Worm (Caenorhabditis elegans) whole organism, late embryonic: ENCODE measurements around the gene str-169.

Experiments used
- C38D4.7 ChIP-seq: fragments of 200-800 bp; sonication (Bioruptor generic); optimal IDR thresholded peaks from 2 replicates; lab custom pipeline; 2018; ENCODE audit warnings: mild to moderate bottlenecking, missing genetic modification characterization, moderate library complexity, missing compliant biosample characterization
- F13H6.1 ChIP-seq: sonication (generic microtip); optimal IDR thresholded peaks from 2 replicates; lab custom pipeline; 2016; ENCODE audit warnings: missing genetic modification characterization, missing compliant biosample characterization
- K02D7.2 ChIP-seq: sonication (generic microtip); optimal IDR thresholded peaks from 2 replicates; lab custom pipeline; 2017; ENCODE audit warnings: mild to moderate bottlenecking, missing genetic modification characterization, missing compliant biosample characterization
- K09A11.1 ChIP-seq: sonication (generic microtip); optimal IDR thresholded peaks from 2 replicates; lab custom pipeline; 2017; ENCODE audit warnings: antibody characterized with exemption, mild to moderate bottlenecking, missing genetic modification characterization, missing compliant biosample characterization; ENCODE audit not compliant: insufficient read depth
- Y22D7AL.16 ChIP-seq: sonication (generic microtip); optimal IDR thresholded peaks from 2 replicates; lab custom pipeline; 2016; ENCODE audit warnings: missing genetic modification characterization, missing compliant biosample characterization
- ahr-1 ChIP-seq: sonication (generic microtip); optimal IDR thresholded peaks from 2 replicates; lab custom pipeline; 2016; ENCODE audit warnings: missing genetic modification characterization, missing compliant biosample characterization
- ama-1 ChIP-seq: fragments of 150-350 bp; optimal IDR thresholded peaks from 2 replicates; lab custom pipeline; 2014
- ceh-19 ChIP-seq: fragments of 200-800 bp; sonication (Bioruptor generic); optimal IDR thresholded peaks from 2 replicates; lab custom pipeline; 2018; ENCODE audit warnings: mild to moderate bottlenecking, missing genetic modification characterization, missing compliant biosample characterization
- ceh-2 ChIP-seq: sonication (generic microtip); optimal IDR thresholded peaks from 2 replicates; lab custom pipeline; 2016; ENCODE audit warnings: missing genotype, missing genetic modification characterization, missing compliant biosample characterization
- ceh-22 ChIP-seq: sonication (generic microtip); optimal IDR thresholded peaks from 2 replicates; lab custom pipeline; 2017; ENCODE audit warnings: missing biosample characterization, missing genetic modification characterization
- ceh-31 ChIP-seq: sonication (generic microtip); optimal IDR thresholded peaks from 2 replicates; lab custom pipeline; 2016; ENCODE audit warnings: missing genetic modification characterization, missing compliant biosample characterization
- ceh-6 ChIP-seq: fragments of 200-800 bp; sonication (Bioruptor generic); optimal IDR thresholded peaks from 2 replicates; lab custom pipeline; 2018; ENCODE audit warnings: mild to moderate bottlenecking, missing genetic modification characterization, missing compliant biosample characterization
- ceh-9 ChIP-seq: sonication (generic microtip); optimal IDR thresholded peaks from 2 replicates; lab custom pipeline; 2016; ENCODE audit warnings: mild to moderate bottlenecking, missing genetic modification characterization, inconsistent platforms, missing compliant biosample characterization
- dve-1 ChIP-seq: sonication (generic microtip); optimal IDR thresholded peaks from 2 replicates; lab custom pipeline; 2017; ENCODE audit warnings: antibody characterized with exemption, mild to moderate bottlenecking, missing genetic modification characterization, missing compliant biosample characterization
- elt-2 ChIP-seq: sonication (generic microtip); optimal IDR thresholded peaks from 2 replicates; lab custom pipeline; 2016; ENCODE audit warnings: missing genetic modification reagents, missing genetic modification characterization, missing compliant biosample characterization
- ets-4 ChIP-seq: sonication (generic microtip); optimal IDR thresholded peaks from 2 replicates; lab custom pipeline; 2016; ENCODE audit warnings: missing genetic modification characterization, missing compliant biosample characterization
- fax-1 ChIP-seq: sonication (generic microtip); optimal IDR thresholded peaks from 2 replicates; lab custom pipeline; 2016; ENCODE audit warnings: missing genotype, missing genetic modification characterization, missing compliant biosample characterization
- fkh-10 ChIP-seq: fragments of 150-350 bp; optimal IDR thresholded peaks from 2 replicates; lab custom pipeline; 2014; ENCODE audit warnings: missing biosample characterization, missing genetic modification reagents, missing genetic modification characterization
- fkh-6 ChIP-seq: sonication (generic microtip); optimal IDR thresholded peaks from 2 replicates; lab custom pipeline; 2016; ENCODE audit warnings: missing genetic modification characterization, missing compliant biosample characterization
- lim-6 ChIP-seq: sonication (generic microtip); optimal IDR thresholded peaks from 2 replicates; lab custom pipeline; 2016; ENCODE audit warnings: missing genetic modification characterization, missing compliant biosample characterization
- mec-3 ChIP-seq: sonication (generic microtip); optimal IDR thresholded peaks from 2 replicates; lab custom pipeline; 2016; ENCODE audit warnings: borderline replicate concordance, missing genetic modification characterization, missing compliant biosample characterization
- nfya-1 ChIP-seq: sonication (generic microtip); optimal IDR thresholded peaks from 2 replicates; lab custom pipeline; 2017; ENCODE audit warnings: missing genetic modification characterization, mild to moderate bottlenecking, missing compliant biosample characterization, antibody characterized with exemption, moderate library complexity
- odd-2 ChIP-seq: sonication (generic microtip); optimal IDR thresholded peaks from 2 replicates; lab custom pipeline; 2017; ENCODE audit warnings: antibody characterized with exemption, mild to moderate bottlenecking, missing genetic modification characterization, missing compliant biosample characterization
- pax-1 ChIP-seq: fragments of 150-350 bp; optimal IDR thresholded peaks from 2 replicates; lab custom pipeline; 2014; ENCODE audit warnings: missing biosample characterization, missing genetic modification characterization
- pha-2 ChIP-seq: sonication (generic microtip); optimal IDR thresholded peaks from 2 replicates; lab custom pipeline; 2017; ENCODE audit warnings: mild to moderate bottlenecking, missing genetic modification characterization, missing compliant biosample characterization
- pha-4 ChIP-seq: fragments of 150-350 bp; optimal IDR thresholded peaks from 2 replicates; lab custom pipeline; 2018; ENCODE audit warnings: missing biosample characterization, missing genetic modification reagents, missing genetic modification characterization
- pqm-1 ChIP-seq: sonication (generic microtip); optimal IDR thresholded peaks from 2 replicates; lab custom pipeline; 2016; ENCODE audit warnings: missing genetic modification characterization, missing compliant biosample characterization
- pros-1 ChIP-seq: fragments of 150-350 bp; optimal IDR thresholded peaks from 2 replicates; lab custom pipeline; 2014; ENCODE audit warnings: missing biosample characterization, missing genetic modification reagents, missing genetic modification characterization
- ref-2 ChIP-seq: sonication (generic microtip); optimal IDR thresholded peaks from 2 replicates; lab custom pipeline; 2016; ENCODE audit warnings: missing genetic modification characterization, missing compliant biosample characterization
- rnt-1 ChIP-seq: sonication (generic microtip); optimal IDR thresholded peaks from 2 replicates; lab custom pipeline; 2016; ENCODE audit warnings: missing genetic modification characterization, missing compliant biosample characterization
- sdc-2 ChIP-seq: sonication (generic microtip); optimal IDR thresholded peaks from 2 replicates; lab custom pipeline; 2016; ENCODE audit warnings: missing genotype, missing genetic modification characterization, missing compliant biosample characterization
- sox-2 ChIP-seq: fragments of 200-800 bp; sonication (Bioruptor generic); IDR thresholded peaks from 2 replicates; pipeline ENCODE4 v1.3.6; 2022; ENCODE audit warnings: missing genetic modification reagents, missing genetic modification characterization, missing compliant biosample characterization
- sox-4 ChIP-seq: sonication (generic microtip); optimal IDR thresholded peaks from 2 replicates; lab custom pipeline; 2017; ENCODE audit warnings: mild to moderate bottlenecking, missing genetic modification characterization, inconsistent platforms, missing compliant biosample characterization
- tbx-7 ChIP-seq: sonication (generic microtip); optimal IDR thresholded peaks from 2 replicates; lab custom pipeline; 2016; ENCODE audit warnings: missing genotype, missing genetic modification characterization, missing compliant biosample characterization
- unc-3 ChIP-seq, 2 experiments: fragments of 200-800 bp in 1 of 2; sonication (Bioruptor generic) in 1 of 2; sonication (generic microtip) in 1 of 2; conservative IDR thresholded peaks in 1 of 2; optimal IDR thresholded peaks in 1 of 2; 2 replicates each; pipeline versions ENCODE4 v1.3.6 to Lab custom; 2016 to 2022; ENCODE audit warnings: missing compliant biosample characterization in 2 of 2, missing genetic modification characterization in 2 of 2, missing genetic modification reagents in 1 of 2
- unc-42 ChIP-seq: sonication (generic microtip); optimal IDR thresholded peaks from 2 replicates; lab custom pipeline; 2016; ENCODE audit warnings: missing genotype, missing genetic modification characterization, missing compliant biosample characterization
- zip-5 ChIP-seq: sonication (generic microtip); optimal IDR thresholded peaks from 2 replicates; lab custom pipeline; 2016; ENCODE audit warnings: missing genetic modification characterization, missing compliant biosample characterization
- ztf-16 ChIP-seq: sonication (generic microtip); optimal IDR thresholded peaks from 2 replicates; lab custom pipeline; 2017; ENCODE audit warnings: missing genetic modification characterization, missing compliant biosample characterization

Gene str-169

DNA sequence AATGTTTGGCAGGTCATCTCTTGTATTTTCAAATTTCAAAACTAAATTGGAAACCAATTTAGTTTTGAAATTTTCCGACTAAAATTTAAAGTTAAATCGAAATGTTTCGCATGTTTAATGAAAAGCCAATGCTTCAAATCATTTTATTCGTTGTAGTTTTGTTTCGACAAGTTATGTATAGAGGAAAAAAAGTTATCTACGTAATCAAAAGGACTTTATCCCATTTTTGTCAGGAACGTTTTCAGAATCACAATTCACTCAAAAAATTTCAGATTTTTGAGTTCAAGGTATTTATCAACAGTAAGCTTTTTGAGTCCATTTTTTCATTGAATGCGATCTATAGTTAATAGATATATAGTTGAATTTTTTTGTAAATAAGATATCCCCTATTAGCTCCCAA, 7.2 kb upstream of the str-169 start, which contains the start of gene str-168:
Gene str-168 (plus strand): TSS at position 301 of the 400 bp plus-strand sequence.
- TF ChIP-seq ceh-31 (tag; lab: Kevin White, UChicago), result no peak
- no peak for TF ChIP-seq K09A11.1 (tag; lab: Kevin White, UChicago)
- TF ChIP-seq rnt-1, result no peak
- no peak for TF ChIP-seq fax-1
- no peak for TF ChIP-seq pha-2 (tag; lab: Kevin White, UChicago)
- no peak for TF ChIP-seq nfya-1 (tag; lab: Kevin White, UChicago)
- no peak for TF ChIP-seq K02D7.2 (tag; lab: Kevin White, UChicago)
- TF ChIP-seq ceh-9 (tag; lab: Kevin White, UChicago), result no peak
- TF ChIP-seq unc-3 (GFP tag; conservative IDR thresholded peaks at IDR 0.05; lab: Robert Waterston, UW), result no peak
- TF ChIP-seq unc-3 (tag; optimal IDR thresholded peaks at IDR 0.05; lab: Kevin White, UChicago), result no peak
- no peak for TF ChIP-seq dve-1 (tag; lab: Kevin White, UChicago)
- TF ChIP-seq ceh-19 (GFP tag; lab: Kevin White, UChicago), result no peak
- no peak for TF ChIP-seq sdc-2 (tag; lab: Kevin White, UChicago)
- no peak for TF ChIP-seq pros-1 (tag; lab: Kevin White, UChicago)
- TF ChIP-seq pha-4 (tag; lab: Kevin White, UChicago), result no peak
- TF ChIP-seq unc-42 (tag; lab: Kevin White, UChicago), result no peak
- no peak for TF ChIP-seq tbx-7 (tag; lab: Kevin White, UChicago)
- no peak for TF ChIP-seq ztf-16
- no peak for TF ChIP-seq pqm-1 (tag; lab: Kevin White, UChicago)
- TF ChIP-seq ceh-22, result no peak
- no peak for TF ChIP-seq ceh-6 (GFP tag; lab: Kevin White, UChicago)

DNA sequence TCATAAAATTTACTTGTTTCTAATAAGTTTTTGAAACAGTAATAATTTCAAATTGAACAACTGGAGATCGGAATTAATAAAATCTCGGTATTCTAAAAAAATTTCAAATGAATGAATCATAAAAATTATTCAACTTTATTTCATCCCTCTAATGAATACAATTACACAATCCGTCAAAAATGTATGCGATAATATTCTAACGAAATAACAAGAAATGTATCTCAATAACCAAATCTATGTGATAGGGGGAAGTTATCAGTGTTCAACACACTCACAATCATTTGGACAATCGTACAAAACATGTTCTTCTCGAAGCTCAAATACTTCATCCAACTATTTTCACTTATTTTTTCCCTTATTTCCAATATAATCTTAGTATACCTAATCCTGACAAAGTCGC, 4.2 kb upstream of the str-169 start, which contains the start of gene Y9C9A.5:
Gene Y9C9A.5 (plus strand): TSS at position 301 of the 400 bp plus-strand sequence.
- TF ChIP-seq pha-2 (tag; lab: Kevin White, UChicago) (no peak), ceh-2 (tag; lab: Kevin White, UChicago) (no peak), zip-5 (no peak), fkh-10 (no peak), pax-1 (no peak), dve-1 (tag; lab: Kevin White, UChicago) (no peak), ahr-1 (tag; lab: Kevin White, UChicago) (no peak), elt-2 (tag; lab: Kevin White, UChicago) (no peak), F13H6.1 (tag; lab: Kevin White, UChicago) (no peak), ref-2 (tag; lab: Kevin White, UChicago) (no peak), ztf-16 (no peak)
- TF ChIP-seq, all 69 proteins: peak for 0

- TF ChIP-seq ceh-6 (GFP tag; lab: Kevin White, UChicago) (no peak), lim-6 (tag; lab: Kevin White, UChicago) (no peak), pqm-1 (tag; lab: Kevin White, UChicago) (no peak), ets-4 (no peak), sox-4 (tag; lab: Kevin White, UChicago) (no peak), odd-2 (no peak), ama-1 (no peak), C38D4.7 (GFP tag; lab: Kevin White, UChicago) (no peak), Y22D7AL.16 (tag; lab: Kevin White, UChicago) (no peak), sox-2 (GFP tag; lab: Robert Waterston, UW) (no peak), fkh-6 (no peak), fax-1 (no peak), sdc-2 (tag; lab: Kevin White, UChicago) (no peak), mec-3 (tag; lab: Kevin White, UChicago) (no peak)
- TF ChIP-seq, all 69 proteins: peak for 0
Observed at ce11 chrIV:4953887-4954286, 8.0 kb downstream of the str-169 start, which contains the start of gene str-163. str-163 (plus strand) TSS chrIV:4954187.
